Fruit fly (Drosophila melanogaster) whole organism, embryonic: ENCODE data around the gene CG14913.

Experiments
- BtbVII ChIP-seq: fragments of 200-800 bp; sonication (Bioruptor generic); optimal IDR thresholded peaks from 3 replicates; lab custom pipeline; 2017; ENCODE audit warnings: missing biosample characterization, mild to moderate bottlenecking, missing genetic modification characterization
- Bteb2 ChIP-seq: fragments of 200-800 bp; sonication (Bioruptor generic); optimal IDR thresholded peaks from 2 replicates; lab custom pipeline; 2016; ENCODE audit warnings: missing biosample characterization, missing genetic modification characterization
- C15 ChIP-seq: fragments of 200-800 bp; sonication (Bioruptor generic); IDR thresholded peaks from 3 replicates; pipeline ENCODE4 v1.3.6; 2022; ENCODE audit warnings: missing biosample characterization, missing genetic modification characterization
- CG10147 ChIP-seq: fragments of 200-800 bp; sonication (Bioruptor generic); optimal IDR thresholded peaks from 2 replicates; lab custom pipeline; 2019; ENCODE audit warnings: missing biosample characterization, mild to moderate bottlenecking, missing genetic modification characterization, moderate library complexity
- CG10565 ChIP-seq: fragments of 200-800 bp; sonication (Bioruptor generic); optimal IDR thresholded peaks from 3 replicates; lab custom pipeline; 2016; ENCODE audit warnings: missing biosample characterization, mild to moderate bottlenecking, missing genetic modification characterization
- CG10654 ChIP-seq: fragments of 200-800 bp; sonication (Bioruptor generic); optimal IDR thresholded peaks from 2 replicates; lab custom pipeline; 2016; ENCODE audit warnings: missing biosample characterization, missing genetic modification characterization
- CG11456 ChIP-seq: fragments of 200-800 bp; sonication (Bioruptor generic); IDR thresholded peaks from 3 replicates; pipeline ENCODE4 v1.3.6; 2022; ENCODE audit warnings: missing biosample characterization, missing genetic modification characterization
- CG12236 ChIP-seq: fragments of 200-800 bp; sonication (Bioruptor generic); optimal IDR thresholded peaks from 2 replicates; lab custom pipeline; 2016; ENCODE audit warnings: missing biosample characterization, missing genetic modification characterization
- CG12391 ChIP-seq: fragments of 200-800 bp; sonication (Bioruptor generic); optimal IDR thresholded peaks from 3 replicates; lab custom pipeline; 2018; ENCODE audit warnings: missing biosample characterization, mild to moderate bottlenecking, missing genetic modification characterization, moderate library complexity
- CG13894 ChIP-seq: fragments of 200-800 bp; sonication (Bioruptor generic); optimal IDR thresholded peaks from 3 replicates; lab custom pipeline; 2018; ENCODE audit warnings: missing biosample characterization, mild to moderate bottlenecking, missing genetic modification characterization, moderate library complexity
- CG15011 ChIP-seq: fragments of 200-800 bp; sonication (Bioruptor generic); optimal IDR thresholded peaks from 3 replicates; lab custom pipeline; 2018; ENCODE audit warnings: missing biosample characterization, mild to moderate bottlenecking, missing genetic modification characterization
- CG15073 ChIP-seq: fragments of 200-800 bp; sonication (Bioruptor generic); optimal IDR thresholded peaks from 2 replicates; lab custom pipeline; 2016; ENCODE audit warnings: missing biosample characterization, missing genetic modification characterization
- CG16813 ChIP-seq: fragments of 200-800 bp; sonication (Bioruptor generic); IDR thresholded peaks from 3 replicates; pipeline ENCODE4 v1.3.6; 2022; ENCODE audit warnings: missing biosample characterization, missing genetic modification characterization; ENCODE audit not compliant: partially characterized antibody
- CG18599 ChIP-seq: fragments of 200-800 bp; sonication (Bioruptor generic); optimal IDR thresholded peaks from 3 replicates; lab custom pipeline; 2017; ENCODE audit warnings: missing biosample characterization, missing genetic modification characterization, mild to moderate bottlenecking, moderate library complexity, missing genetic modification reagents
- CG18619 ChIP-seq: fragments of 200-800 bp; sonication (Bioruptor generic); optimal IDR thresholded peaks from 3 replicates; lab custom pipeline; 2017; ENCODE audit warnings: missing biosample characterization, mild to moderate bottlenecking, missing genetic modification characterization
- CG31365 ChIP-seq: fragments of 200-800 bp; sonication (Bioruptor generic); optimal IDR thresholded peaks from 2 replicates; lab custom pipeline; 2018; ENCODE audit warnings: missing biosample characterization, mild to moderate bottlenecking, missing genetic modification characterization
- CG3163 ChIP-seq: fragments of 200-800 bp; sonication (Bioruptor generic); optimal IDR thresholded peaks from 3 replicates; lab custom pipeline; 2016; ENCODE audit warnings: missing biosample characterization, missing genetic modification characterization
- CG6175 ChIP-seq: fragments of 200-800 bp; sonication (Bioruptor generic); IDR thresholded peaks from 3 replicates; pipeline ENCODE4 v1.3.6; 2022; ENCODE audit warnings: missing biosample characterization, missing genetic modification characterization
- CG6765 ChIP-seq: fragments of 200-800 bp; sonication (Bioruptor generic); optimal IDR thresholded peaks from 3 replicates; lab custom pipeline; 2017; ENCODE audit warnings: missing biosample characterization, mild to moderate bottlenecking, missing genetic modification characterization
- CG6854 ChIP-seq: fragments of 200-800 bp; sonication (Bioruptor generic); optimal IDR thresholded peaks from 3 replicates; lab custom pipeline; 2017; ENCODE audit warnings: missing biosample characterization, mild to moderate bottlenecking, missing genetic modification characterization
- Dbx ChIP-seq: fragments of 200-800 bp; sonication (Bioruptor generic); IDR thresholded peaks from 3 replicates; pipeline ENCODE4 v1.3.6; 2022; ENCODE audit warnings: missing biosample characterization, missing genetic modification characterization
- Dref ChIP-seq: fragments of 200-800 bp; sonication (Bioruptor generic); IDR thresholded peaks from 2 replicates; pipeline ENCODE4 v1.3.6; 2022; ENCODE audit warnings: missing biosample characterization, missing genetic modification characterization
- HHEX ChIP-seq: fragments of 200-800 bp; sonication (Bioruptor generic); optimal IDR thresholded peaks from 3 replicates; lab custom pipeline; 2017; ENCODE audit warnings: missing biosample characterization, mild to moderate bottlenecking, missing genetic modification characterization, missing genetic modification reagents
- Hand ChIP-seq: fragments of 200-800 bp; sonication (Bioruptor generic); optimal IDR thresholded peaks from 2 replicates; lab custom pipeline; 2017; ENCODE audit warnings: mild to moderate bottlenecking, missing biosample characterization, missing genetic modification reagents, missing genetic modification characterization
- HmgD ChIP-seq: fragments of 200-800 bp; sonication (Bioruptor generic); optimal IDR thresholded peaks from 3 replicates; lab custom pipeline; 2016; ENCODE audit warnings: missing biosample characterization, missing genetic modification characterization
- MTF-1 ChIP-seq: fragments of 200-800 bp; sonication (Bioruptor generic); optimal IDR thresholded peaks from 2 replicates; lab custom pipeline; 2018; ENCODE audit warnings: missing biosample characterization, mild to moderate bottlenecking, missing genetic modification characterization, borderline replicate concordance
- Med ChIP-seq: fragments of 200-800 bp; sonication (Bioruptor generic); peaks from one replicate; lab custom pipeline; 2016; ENCODE audit warnings: missing biosample characterization, missing genetic modification characterization, mild to moderate bottlenecking, inconsistent platforms, moderate library complexity
- Oli ChIP-seq: fragments of 200-800 bp; sonication (Bioruptor generic); optimal IDR thresholded peaks from 2 replicates; lab custom pipeline; 2018; ENCODE audit warnings: missing biosample characterization, mild to moderate bottlenecking, missing genetic modification characterization, moderate library complexity
- Rx ChIP-seq: fragments of 200-800 bp; sonication (Bioruptor generic); IDR thresholded peaks from 2 replicates; pipeline ENCODE4 v1.3.6; 2022; ENCODE audit warnings: missing biosample characterization, missing genetic modification characterization
- Sry-δ ChIP-seq: fragments of 200-800 bp; sonication (Bioruptor generic); optimal IDR thresholded peaks from 2 replicates; lab custom pipeline; 2016; ENCODE audit warnings: missing biosample characterization, missing genetic modification characterization
- bsh ChIP-seq, 2 experiments: fragments of 200-800 bp; sonication (Bioruptor generic); optimal IDR thresholded peaks; 2 replicates each; lab custom pipeline; 2017 to 2018; ENCODE audit warnings: mild to moderate bottlenecking in 2 of 2, missing biosample characterization in 2 of 2, missing genetic modification characterization in 2 of 2, moderate library complexity in 1 of 2
- cas ChIP-seq: fragments of 200-800 bp; sonication (Bioruptor generic); IDR thresholded peaks from 2 replicates; pipeline ENCODE4 v1.3.6; 2022; ENCODE audit warnings: missing biosample characterization, missing genetic modification characterization
- corto ChIP-seq: fragments of 200-800 bp; sonication (Bioruptor generic); optimal IDR thresholded peaks from 2 replicates; lab custom pipeline; 2016; ENCODE audit warnings: missing biosample characterization, mild to moderate bottlenecking, missing genetic modification characterization, moderate library complexity
- croc ChIP-seq: fragments of 200-800 bp; sonication (Bioruptor generic); conservative IDR thresholded peaks from 3 replicates; pipeline ENCODE4 v1.3.6; 2022; ENCODE audit warnings: missing biosample characterization, missing genetic modification characterization
- da ChIP-seq: fragments of 200-800 bp; sonication (Bioruptor generic); optimal IDR thresholded peaks from 2 replicates; lab custom pipeline; 2016; ENCODE audit warnings: missing biosample characterization, missing genetic modification characterization
- danr ChIP-seq: fragments of 200-800 bp; sonication (Bioruptor generic); IDR thresholded peaks from 2 replicates; pipeline ENCODE4 v1.3.6; 2022; ENCODE audit warnings: missing biosample characterization, missing genetic modification characterization
- dati ChIP-seq: fragments of 200-800 bp; sonication (Bioruptor generic); IDR thresholded peaks from 2 replicates; pipeline ENCODE4 v1.3.6; 2022; ENCODE audit warnings: missing biosample characterization, missing genetic modification characterization
- dpn ChIP-seq, 2 experiments: fragments of 200-800 bp; sonication (Bioruptor generic); optimal IDR thresholded peaks; 3 replicates each; lab custom pipeline; 2016; ENCODE audit warnings: missing biosample characterization in 2 of 2, missing genetic modification characterization in 2 of 2
- gfzf ChIP-seq: fragments of 200-800 bp; sonication (Bioruptor generic); optimal IDR thresholded peaks from 2 replicates; lab custom pipeline; 2016; ENCODE audit warnings: missing biosample characterization, mild to moderate bottlenecking, missing genetic modification characterization, moderate library complexity
- gsb ChIP-seq: fragments of 200-800 bp; sonication (Bioruptor generic); IDR thresholded peaks from 2 replicates; pipeline ENCODE4 v1.3.6; 2022; ENCODE audit warnings: missing biosample characterization, missing genetic modification characterization
- kah ChIP-seq: fragments of 200-800 bp; sonication (Bioruptor generic); optimal IDR thresholded peaks from 2 replicates; lab custom pipeline; 2018; ENCODE audit warnings: missing biosample characterization, mild to moderate bottlenecking, missing genetic modification characterization
- ken ChIP-seq: fragments of 200-800 bp; sonication (Bioruptor generic); IDR thresholded peaks from 3 replicates; pipeline ENCODE4 v1.3.6; 2022; ENCODE audit warnings: missing biosample characterization, missing genetic modification characterization
- lov ChIP-seq, 2 experiments: fragments of 200-800 bp in 1 of 2; fragments of >200 bp in 1 of 2; sonication (Bioruptor generic) in 1 of 2; IDR thresholded peaks in 1 of 2; optimal IDR thresholded peaks in 1 of 2; 2 replicates in 1 of 2; 3 replicates in 1 of 2; pipeline versions ENCODE4 v1.3.6 to Lab custom; 2017 to 2022; ENCODE audit warnings: missing biosample characterization in 1 of 2, missing genetic modification characterization in 1 of 2
- pros ChIP-seq: fragments of 200-800 bp; sonication (Bioruptor generic); optimal IDR thresholded peaks from 3 replicates; lab custom pipeline; 2019; ENCODE audit warnings: missing biosample characterization, mild to moderate bottlenecking, missing genetic modification characterization, moderate library complexity
- psq ChIP-seq: fragments of 200-800 bp; sonication (Bioruptor generic); optimal IDR thresholded peaks from 2 replicates; lab custom pipeline; 2017; ENCODE audit warnings: missing biosample characterization, missing genetic modification characterization
- sd ChIP-seq: fragments of 200-800 bp; sonication (Bioruptor generic); optimal IDR thresholded peaks from 3 replicates; lab custom pipeline; 2018; ENCODE audit warnings: missing biosample characterization, mild to moderate bottlenecking, missing genetic modification characterization, moderate library complexity
- slou ChIP-seq: fragments of 200-800 bp; sonication (Bioruptor generic); optimal IDR thresholded peaks from 3 replicates; lab custom pipeline; 2016; ENCODE audit warnings: missing biosample characterization, missing genetic modification characterization
- sna ChIP-seq: fragments of 200-800 bp; sonication (Bioruptor generic); IDR thresholded peaks from 2 replicates; pipeline ENCODE4 v1.3.6; 2022; ENCODE audit warnings: missing biosample characterization, missing genetic modification characterization; ENCODE audit not compliant: partially characterized antibody
- tin ChIP-seq: fragments of 200-800 bp; sonication (Bioruptor generic); optimal IDR thresholded peaks from 3 replicates; lab custom pipeline; 2016; ENCODE audit warnings: missing biosample characterization, missing genetic modification characterization

CG14913 gene

dm6 chr2L:11065106-11065878 is 48.5 kb downstream of the CG14913 start (continued):
- TF ChIP-seq cas (GFP tag; lab: Robert Waterston, UW) = no peak
- no peak for TF ChIP-seq CG3163 (GFP tag; lab: Kevin White, UChicago)
- peak; percentile 48 for TF ChIP-seq CG18619
- no peak for TF ChIP-seq CG6854 (GFP tag; lab: Kevin White, UChicago)
- peak; percentile 16 for TF ChIP-seq CG15011
- peak; percentile 43 for TF ChIP-seq Hand (GFP tag; lab: Kevin White, UChicago)
- no peak for TF ChIP-seq CG16813 (GFP tag; lab: Robert Waterston, UW)
- no peak for TF ChIP-seq psq (GFP tag; lab: Kevin White, UChicago)
- TF ChIP-seq CG6175 = no peak
- TF ChIP-seq slou (GFP tag; lab: Kevin White, UChicago) = no peak
- TF ChIP-seq sd = peak; percentile 19
- no peak for TF ChIP-seq croc
- no peak for TF ChIP-seq CG6765 (GFP tag; lab: Kevin White, UChicago)
- TF ChIP-seq kah = peak; percentile 2
- TF ChIP-seq CG12391 = peak; percentile 11
- no peak for TF ChIP-seq HmgD
- peak; percentile 71 for TF ChIP-seq CG18599 (GFP tag; lab: Kevin White, UChicago)
- TF ChIP-seq CG10147 (GFP tag; lab: Kevin White, UChicago) = peak; percentile 31
- TF ChIP-seq CG11456 (GFP tag; lab: Robert Waterston, UW) = 0 out of 3 replicates have a peak, but pooled peaks have one; percentile 6
- TF ChIP-seq ken = no peak
- TF ChIP-seq CG15073 (GFP tag; lab: Kevin White, UChicago) = no peak
- no peak for TF ChIP-seq sna
- no peak for TF ChIP-seq danr (GFP tag; lab: Robert Waterston, UW)
- TF ChIP-seq BtbVII (GFP tag; lab: Kevin White, UChicago) = no peak
- no peak for TF ChIP-seq bsh (GFP tag; optimal IDR thresholded peaks at IDR 0.05; lab: Kevin White, UChicago)
- peak; percentile 54 for TF ChIP-seq HHEX (GFP tag; lab: Kevin White, UChicago)
- peak; percentile 65; the same call in 2 of the 3 replicates for TF ChIP-seq Dbx (GFP tag; lab: Robert Waterston, UW)
- TF ChIP-seq CG31365 = no peak
- TF ChIP-seq Rx (GFP tag; lab: Robert Waterston, UW) = no peak
- no peak for TF ChIP-seq dpn (GFP tag; optimal IDR thresholded peaks at IDR 0.05; lab: Kevin White, UChicago)
- peak; percentile 10 for TF ChIP-seq corto
- TF ChIP-seq C15 = no peak
- no peak for TF ChIP-seq pros (GFP tag; lab: Kevin White, UChicago)
- no peak for TF ChIP-seq gfzf
- TF ChIP-seq MTF-1 (GFP tag; lab: Kevin White, UChicago) = no peak
- TF ChIP-seq CG10565 (GFP tag; lab: Kevin White, UChicago) = no peak
- TF ChIP-seq Bteb2 (GFP tag; lab: Kevin White, UChicago) = no peak
- peak; percentile 3 for TF ChIP-seq CG13894 (tag; lab: Kevin White, UChicago)
- no peak for TF ChIP-seq Dref (GFP tag; lab: Robert Waterston, UW)
- no peak for TF ChIP-seq Sry-δ (GFP tag; lab: Kevin White, UChicago)
- TF ChIP-seq da (GFP tag; lab: Kevin White, UChicago) = no peak
- TF ChIP-seq dati (GFP tag; lab: Robert Waterston, UW) = no peak
- no peak for TF ChIP-seq CG10654 (GFP tag; lab: Kevin White, UChicago)
- TF ChIP-seq tin (GFP tag; lab: Kevin White, UChicago) = no peak
- TF ChIP-seq lov (optimal IDR thresholded peaks at IDR 0.05; lab: Kevin White, UChicago) = no peak
- no peak for TF ChIP-seq lov (GFP tag; IDR thresholded peaks at IDR 0.05; lab: Robert Waterston, UW)
- peak; percentile 18 for TF ChIP-seq Oli
- peak; percentile 49; the same call in 1 of the 2 replicates for TF ChIP-seq gsb (GFP tag; lab: Robert Waterston, UW)
- no peak for TF ChIP-seq CG12236 (GFP tag; lab: Kevin White, UChicago)
- TF ChIP-seq Med (GFP tag; lab: Kevin White, UChicago) = peak; percentile 45
